Worm (Caenorhabditis elegans): ENCODE data around the gene C55C3.3.

- TF ChIP-seq ama-1 (optimal IDR thresholded peaks at IDR 0.05) (no peak), ceh-36 (tag; optimal IDR thresholded peaks at IDR 0.05) (no peak), aly-1 (tag; optimal IDR thresholded peaks at IDR 0.05) (no peak)
Measured at ce11 chrIV:5665353-5665918, 19.7 kb upstream of the C55C3.3 start.

All from whole organism, early embryonic.